Fruit fly (Drosophila melanogaster): Measurements from ENCODE around the gene Or1a.

Gene Or1a

dm6 chrX:276065-276464 is 38.9 kb upstream of the Or1a start (continued):
- TF ChIP-seq Stat92E (GFP tag; optimal IDR thresholded peaks at IDR 0.05) (no peak), CG18011 (GFP tag; optimal IDR thresholded peaks at IDR 0.05) (no peak), fu2 (GFP tag; optimal IDR thresholded peaks at IDR 0.05) (no peak), CG9609 (GFP tag; optimal IDR thresholded peaks at IDR 0.05) (no peak), CG8290 (GFP tag; optimal IDR thresholded peaks at IDR 0.05) (peak; percentile 42), CG8290 (tag; optimal IDR thresholded peaks at IDR 0.05) (peak; percentile 49 to 63), CG4854 (GFP tag; optimal IDR thresholded peaks at IDR 0.05) (no peak), pnt (GFP tag; optimal IDR thresholded peaks at IDR 0.05) (no peak), Scr (GFP tag; IDR thresholded peaks at IDR 0.05; ENCODE audit: partially characterized antibody) (0 out of 2 replicates have a peak, but pooled peaks have one; percentile 26), NC2β (GFP tag; optimal IDR thresholded peaks at IDR 0.05) (no peak), CG15514 (GFP tag; optimal IDR thresholded peaks at IDR 0.05) (peak; percentile 8), sug (tag; optimal IDR thresholded peaks at IDR 0.05) (peak; percentile 50), fd3F (GFP tag; optimal IDR thresholded peaks at IDR 0.05) (no peak), cad (GFP tag; optimal IDR thresholded peaks at IDR 0.05) (no peak), crc (GFP tag; optimal IDR thresholded peaks at IDR 0.05) (no peak), stwl (tag; optimal IDR thresholded peaks at IDR 0.05) (peak; percentile 13), so (GFP tag; IDR thresholded peaks at IDR 0.05) (0 out of 3 replicates have a peak, but pooled peaks have one; percentile 31), zf30C (GFP tag; optimal IDR thresholded peaks at IDR 0.05) (no peak), H2.0 (GFP tag; IDR thresholded peaks at IDR 0.05) (no peak), zfh1 (GFP tag; IDR thresholded peaks at IDR 0.05) (peak; percentile 31; the same call in 1 of the 3 replicates), CG12659 (GFP tag; optimal IDR thresholded peaks at IDR 0.05) (peak; percentile 5), luna (GFP tag; optimal IDR thresholded peaks at IDR 0.05) (no peak), disco-r (GFP tag; optimal IDR thresholded peaks at IDR 0.05) (no peak), CG10366 (GFP tag; IDR thresholded peaks at IDR 0.05) (no peak), her (GFP tag; optimal IDR thresholded peaks at IDR 0.05) (no peak), insv (GFP tag; optimal IDR thresholded peaks at IDR 0.05) (peak in 1 of 2 experiments; percentile 11), Xrp1 (GFP tag; IDR thresholded peaks at IDR 0.05) (peak; percentile 49), tin (GFP tag; optimal IDR thresholded peaks at IDR 0.05) (no peak), CG4404 (GFP tag; IDR thresholded peaks at IDR 0.05) (no peak), CG33213 (GFP tag; optimal IDR thresholded peaks at IDR 0.05) (no peak), slou (GFP tag; optimal IDR thresholded peaks at IDR 0.05) (no peak), pzg (GFP tag; optimal IDR thresholded peaks at IDR 0.05) (no peak), caup (GFP tag; optimal IDR thresholded peaks at IDR 0.05; ENCODE audit: severe bottlenecking) (no peak), tup (GFP tag; optimal IDR thresholded peaks at IDR 0.05) (no peak), Hmr (GFP tag; optimal IDR thresholded peaks at IDR 0.05) (peak; percentile 22), pita (GFP tag; optimal IDR thresholded peaks at IDR 0.05) (no peak), Ptx1 (GFP tag; IDR thresholded peaks at IDR 0.05) (no peak), Poxn (GFP tag; IDR thresholded peaks at IDR 0.05) (no peak), ttk (GFP tag; IDR thresholded peaks at IDR 0.05) (peak; percentile 56), ci (GFP tag; IDR thresholded peaks at IDR 0.05) (peak; percentile 52; the same call in 2 of the 3 replicates), CG1832 (GFP tag; optimal IDR thresholded peaks at IDR 0.05) (peak; percentile 87), Gug (GFP tag; IDR thresholded peaks at IDR 0.05) (no peak), CG9817 (tag; optimal IDR thresholded peaks at IDR 0.05) (no peak), onecut (GFP tag; IDR thresholded peaks at IDR 0.05) (no peak), vvl (GFP tag; IDR thresholded peaks at IDR 0.05) (0 out of 2 replicates have a peak, but pooled peaks have one; percentile 16), CG2116 (GFP tag; optimal IDR thresholded peaks at IDR 0.05) (no peak), CG1233 (GFP tag; optimal IDR thresholded peaks at IDR 0.05) (no peak), sens (GFP tag) (peak; percentile 90), CG17568 (GFP tag; optimal IDR thresholded peaks at IDR 0.05) (peak; percentile 12), Bteb2 (GFP tag; optimal IDR thresholded peaks at IDR 0.05) (no peak), wek (GFP tag; optimal IDR thresholded peaks at IDR 0.05) (peak; percentile 22), Dbx (GFP tag; IDR thresholded peaks at IDR 0.05) (no peak)
